Worm (Caenorhabditis elegans) whole organism, L4 larva: Measurements from ENCODE around the gene Y38E10A.17.
A peak's percentile ranks its signal among the peaks of the same experiment; 100 is the strongest.

Source experiments
- F26F4.8 ChIP-seq: fragments of 200-800 bp; sonication (Bioruptor generic); conservative IDR thresholded peaks from 2 replicates; pipeline ENCODE4 v1.3.6; 2022; ENCODE audit warnings: missing genetic modification characterization, missing compliant biosample characterization
- F37D6.2 ChIP-seq: sonication (generic microtip); optimal IDR thresholded peaks from 2 replicates; lab custom pipeline; 2016; ENCODE audit warnings: mild to moderate bottlenecking, missing genetic modification characterization, missing compliant biosample characterization
- F49E8.2 ChIP-seq: sonication (generic microtip); optimal IDR thresholded peaks from 2 replicates; lab custom pipeline; 2016; ENCODE audit warnings: missing compliant biosample characterization, mild to moderate bottlenecking, missing genetic modification characterization, borderline replicate concordance
- R02D3.7 ChIP-seq: fragments of 150-350 bp; sonication (generic microtip); optimal IDR thresholded peaks from 3 replicates; lab custom pipeline; 2014; ENCODE audit warnings: missing biosample characterization, missing genetic modification characterization
- T20F7.1 ChIP-seq: fragments of 200-800 bp; sonication (Bioruptor generic); optimal IDR thresholded peaks from 2 replicates; lab custom pipeline; 2018; ENCODE audit warnings: mild to moderate bottlenecking, missing genetic modification characterization, missing compliant biosample characterization
- T26A8.4 ChIP-seq: fragments of 200-800 bp; sonication (Bioruptor generic); IDR thresholded peaks from 2 replicates; pipeline ENCODE4 v1.3.6; 2022; ENCODE audit warnings: missing genetic modification characterization, missing compliant biosample characterization
- Y105C5A.15 ChIP-seq: fragments of 200-800 bp; sonication (Bioruptor generic); IDR thresholded peaks from 2 replicates; pipeline ENCODE4 v1.3.6; 2022; ENCODE audit warnings: missing genetic modification characterization, missing compliant biosample characterization
- Y48G9A.11 ChIP-seq: fragments of 200-800 bp; sonication (Bioruptor generic); IDR thresholded peaks from 2 replicates; pipeline ENCODE4 v1.3.6; 2022; ENCODE audit warnings: missing genetic modification reagents, missing genetic modification characterization, missing compliant biosample characterization
- Y5F2A.4 ChIP-seq: fragments of 200-800 bp; sonication (Bioruptor generic); optimal IDR thresholded peaks from 2 replicates; lab custom pipeline; 2018; ENCODE audit warnings: mild to moderate bottlenecking, missing genetic modification characterization, missing compliant biosample characterization
- Y75B8A.6 ChIP-seq: fragments of 200-800 bp; sonication (Bioruptor generic); IDR thresholded peaks from 2 replicates; pipeline ENCODE4 v1.3.6; 2022; ENCODE audit warnings: missing genetic modification reagents, missing genetic modification characterization, missing compliant biosample characterization
- ZK337.2 ChIP-seq: fragments of 200-800 bp; sonication (Bioruptor generic); IDR thresholded peaks from 2 replicates; pipeline ENCODE4 v1.3.6; 2022; ENCODE audit warnings: missing genetic modification reagents, missing genetic modification characterization, missing compliant biosample characterization
- aly-2 ChIP-seq: sonication (generic microtip); optimal IDR thresholded peaks from 2 replicates; lab custom pipeline; 2018; ENCODE audit warnings: missing biosample characterization, missing genetic modification characterization
- ama-1 ChIP-seq: fragments of 150-350 bp; optimal IDR thresholded peaks from 2 replicates; lab custom pipeline; 2014; ENCODE audit warnings: inconsistent platforms, mixed read lengths
- attf-4 ChIP-seq: sonication (generic microtip); optimal IDR thresholded peaks from 3 replicates; lab custom pipeline; 2017; ENCODE audit warnings: missing biosample characterization, missing genetic modification characterization
- ceh-28 ChIP-seq: fragments of 150-350 bp; optimal IDR thresholded peaks from 2 replicates; lab custom pipeline; 2014; ENCODE audit warnings: missing biosample characterization, missing genetic modification reagents, missing genetic modification characterization
- ctbp-1 ChIP-seq: fragments of 200-800 bp; sonication (Bioruptor generic); IDR thresholded peaks from 2 replicates; pipeline ENCODE4 v1.3.6; 2022; ENCODE audit warnings: missing genetic modification reagents, missing genetic modification characterization, missing compliant biosample characterization
- daf-16 ChIP-seq, 3 experiments: sonication (generic microtip); optimal IDR thresholded peaks; 2 replicates each; lab custom pipeline; 2016 to 2017; ENCODE audit warnings: missing genetic modification characterization in 3 of 3, missing genetic modification reagents in 3 of 3, mild to moderate bottlenecking in 2 of 3, missing compliant biosample characterization in 2 of 3, missing biosample characterization in 1 of 3, moderate library complexity in 1 of 3
- dmd-9 ChIP-seq: fragments of 200-800 bp; sonication (Bioruptor generic); IDR thresholded peaks from 2 replicates; pipeline ENCODE4 v1.3.6; 2022; ENCODE audit warnings: missing genetic modification reagents, missing genetic modification characterization, missing compliant biosample characterization
- dpl-1 ChIP-seq: fragments of 150-350 bp; optimal IDR thresholded peaks from 2 replicates; lab custom pipeline; 2014; ENCODE audit warnings: missing biosample characterization, missing genetic modification reagents, missing genetic modification characterization
- duxl-1 ChIP-seq: sonication (generic microtip); optimal IDR thresholded peaks from 2 replicates; lab custom pipeline; 2016; ENCODE audit warnings: mild to moderate bottlenecking, missing genetic modification characterization, moderate library complexity, missing compliant biosample characterization; ENCODE audit not compliant: poor library complexity
- egl-27 ChIP-seq: sonication (generic microtip); optimal IDR thresholded peaks from 3 replicates; lab custom pipeline; 2017; ENCODE audit warnings: missing biosample characterization, missing genetic modification reagents, missing genetic modification characterization
- fkh-10 ChIP-seq: fragments of 150-350 bp; optimal IDR thresholded peaks from 2 replicates; lab custom pipeline; 2014; ENCODE audit warnings: missing biosample characterization, missing genetic modification reagents, missing genetic modification characterization
- fos-1 ChIP-seq: fragments of 150-350 bp; optimal IDR thresholded peaks from 2 replicates; lab custom pipeline; 2014; ENCODE audit warnings: missing biosample characterization, missing genetic modification characterization
- gei-8 ChIP-seq: fragments of 200-800 bp; sonication (Bioruptor generic); optimal IDR thresholded peaks from 2 replicates; lab custom pipeline; 2018; ENCODE audit warnings: mild to moderate bottlenecking, missing genetic modification characterization, missing compliant biosample characterization
- hlh-11 ChIP-seq: fragments of 200-800 bp; sonication (Bioruptor generic); optimal IDR thresholded peaks from 2 replicates; lab custom pipeline; 2018; ENCODE audit warnings: mild to moderate bottlenecking, missing genetic modification characterization, missing compliant biosample characterization
- hlh-30 ChIP-seq: sonication (generic microtip); optimal IDR thresholded peaks from 2 replicates; lab custom pipeline; 2017; ENCODE audit warnings: antibody characterized with exemption, mild to moderate bottlenecking, missing genetic modification characterization, missing compliant biosample characterization; ENCODE audit not compliant: insufficient read depth
- jun-1 ChIP-seq: fragments of 150-350 bp; optimal IDR thresholded peaks from 2 replicates; lab custom pipeline; 2014; ENCODE audit warnings: missing biosample characterization, missing genetic modification reagents, missing genetic modification characterization
- lin-15B ChIP-seq: fragments of 150-350 bp; sonication (generic microtip); optimal IDR thresholded peaks from 3 replicates; lab custom pipeline; 2014; ENCODE audit warnings: missing biosample characterization, missing genetic modification characterization
- lir-3 ChIP-seq: sonication (generic microtip); optimal IDR thresholded peaks from 2 replicates; lab custom pipeline; 2016; ENCODE audit warnings: mild to moderate bottlenecking, missing genetic modification characterization, missing compliant biosample characterization
- lsy-2 ChIP-seq, 2 experiments: fragments of 150-350 bp in 1 of 2; sonication (generic microtip) in 1 of 2; optimal IDR thresholded peaks; 2 replicates each; lab custom pipeline; 2014 to 2017; ENCODE audit warnings: missing biosample characterization in 2 of 2, missing genetic modification characterization in 2 of 2
- madf-5 ChIP-seq, 2 experiments: fragments of 200-800 bp; sonication (Bioruptor generic); IDR thresholded peaks; 2 replicates each; pipeline ENCODE4 v1.3.6; 2022; ENCODE audit warnings: missing compliant biosample characterization in 2 of 2, missing genetic modification characterization in 2 of 2
- mdl-1 ChIP-seq, 2 experiments: fragments of 150-350 bp in 1 of 2; sonication (generic microtip) in 1 of 2; optimal IDR thresholded peaks; 2 replicates each; lab custom pipeline; 2014 to 2017; ENCODE audit warnings: missing biosample characterization in 2 of 2, missing genetic modification characterization in 2 of 2
- mxl-2 ChIP-seq: fragments of 200-800 bp; sonication (Bioruptor generic); conservative IDR thresholded peaks from 2 replicates; pipeline ENCODE4 v1.3.6; 2022; ENCODE audit warnings: missing genetic modification reagents, missing genetic modification characterization, missing compliant biosample characterization
- nhr-10 ChIP-seq: fragments of 150-350 bp; optimal IDR thresholded peaks from 2 replicates; lab custom pipeline; 2014; ENCODE audit warnings: missing biosample characterization, missing genetic modification characterization
- nhr-11 ChIP-seq: fragments of 150-350 bp; optimal IDR thresholded peaks from 2 replicates; lab custom pipeline; 2014; ENCODE audit warnings: missing biosample characterization, missing genetic modification characterization
- nhr-28 ChIP-seq: fragments of 150-350 bp; optimal IDR thresholded peaks from 2 replicates; lab custom pipeline; 2014; ENCODE audit warnings: missing biosample characterization, missing genetic modification characterization
- nhr-41 ChIP-seq: fragments of 200-800 bp; sonication (Bioruptor generic); IDR thresholded peaks from 2 replicates; pipeline ENCODE4 v1.3.6; 2022; ENCODE audit warnings: missing genetic modification reagents, missing genetic modification characterization, missing compliant biosample characterization
- nhr-48 ChIP-seq: sonication (generic microtip); optimal IDR thresholded peaks from 2 replicates; lab custom pipeline; 2016; ENCODE audit warnings: mild to moderate bottlenecking, missing genetic modification characterization, missing compliant biosample characterization
- php-3 ChIP-seq: fragments of 200-800 bp; sonication (Bioruptor generic); IDR thresholded peaks from 2 replicates; pipeline ENCODE4 v1.3.6; 2022; ENCODE audit warnings: missing genetic modification reagents, missing genetic modification characterization, missing compliant biosample characterization
- rbr-2 ChIP-seq: sonication (generic microtip); optimal IDR thresholded peaks from 2 replicates; lab custom pipeline; 2016; ENCODE audit warnings: missing genotype, missing genetic modification characterization, missing compliant biosample characterization
- sdz-12 ChIP-seq: fragments of 200-800 bp; sonication (Bioruptor generic); optimal IDR thresholded peaks from 2 replicates; lab custom pipeline; 2018; ENCODE audit warnings: mild to moderate bottlenecking, missing genetic modification characterization, missing compliant biosample characterization
- snpc-4 ChIP-seq: fragments of 150-350 bp; optimal IDR thresholded peaks from 2 replicates; lab custom pipeline; 2014; ENCODE audit warnings: missing biosample characterization, missing genetic modification characterization
- spr-1 ChIP-seq: sonication (generic microtip); optimal IDR thresholded peaks from 2 replicates; lab custom pipeline; 2016; ENCODE audit warnings: mild to moderate bottlenecking, missing genetic modification characterization, missing compliant biosample characterization
- tag-97 ChIP-seq: fragments of 200-800 bp; sonication (Bioruptor generic); IDR thresholded peaks from 2 replicates; pipeline ENCODE4 v1.3.6; 2022; ENCODE audit warnings: missing genetic modification characterization, missing compliant biosample characterization
- unc-62 ChIP-seq, 3 experiments: fragments of 150-350 bp in 1 of 3; sonication (generic microtip); optimal IDR thresholded peaks in 2 of 3; peaks in 1 of 3; 1 replicate in 1 of 3; 2 replicates in 2 of 3; lab custom pipeline; 2014 to 2017; ENCODE audit warnings: missing biosample characterization in 3 of 3, missing genetic modification characterization in 3 of 3, missing genetic modification reagents in 3 of 3, missing genotype in 1 of 3
- zfp-2 ChIP-seq: sonication (generic microtip); optimal IDR thresholded peaks from 2 replicates; lab custom pipeline; 2016; ENCODE audit warnings: mild to moderate bottlenecking, missing genetic modification characterization, missing compliant biosample characterization
- zfp-3 ChIP-seq: fragments of 200-800 bp; sonication (Bioruptor generic); conservative IDR thresholded peaks from 2 replicates; pipeline ENCODE4 v1.3.6; 2022; ENCODE audit warnings: missing genetic modification reagents, missing genetic modification characterization, missing compliant biosample characterization
- zip-11 ChIP-seq: fragments of 200-800 bp; sonication (Bioruptor generic); IDR thresholded peaks from 2 replicates; pipeline ENCODE4 v1.3.6; 2022; ENCODE audit warnings: missing genetic modification characterization, missing compliant biosample characterization
- zip-2 ChIP-seq: fragments of 150-350 bp; optimal IDR thresholded peaks from 2 replicates; lab custom pipeline; 2014; ENCODE audit warnings: missing biosample characterization, missing genetic modification characterization
- ztf-11 ChIP-seq: fragments of 150-350 bp; optimal IDR thresholded peaks from 2 replicates; lab custom pipeline; 2014; ENCODE audit warnings: missing biosample characterization, missing genetic modification characterization

Gene Y38E10A.17

ce11 chrII:12659676-12660371 lies 25.2 kb upstream of the Y38E10A.17 start (continued):
- TF ChIP-seq nhr-11 = no peak
- TF ChIP-seq spr-1 (tag; lab: Kevin White, UChicago) = no peak
- TF ChIP-seq jun-1 (tag; lab: Kevin White, UChicago) = no peak
- no peak for TF ChIP-seq nhr-41 (GFP tag; lab: Robert Waterston, UW)
- TF ChIP-seq nhr-10 (tag; lab: Kevin White, UChicago) = no peak
- TF ChIP-seq zip-11 = no peak
- no peak for TF ChIP-seq Y75B8A.6
- peak; percentile 16 for TF ChIP-seq rbr-2 (tag; lab: Kevin White, UChicago)
- no peak for TF ChIP-seq F49E8.2 (tag; lab: Kevin White, UChicago)
- TF ChIP-seq ztf-11 = no peak
- no peak for TF ChIP-seq zfp-2 (tag; lab: Kevin White, UChicago)
- TF ChIP-seq zfp-3 (GFP tag; lab: Robert Waterston, UW) = no peak
- peak; percentile 50 for TF ChIP-seq hlh-30 (tag; lab: Kevin White, UChicago)
- no peak for TF ChIP-seq tag-97
- TF ChIP-seq nhr-48 = no peak
- TF ChIP-seq duxl-1 = no peak
- TF ChIP-seq ceh-28 (tag; lab: Kevin White, UChicago) = no peak
- TF ChIP-seq snpc-4 (tag; lab: Kevin White, UChicago) = no peak
- TF ChIP-seq F37D6.2 (tag; lab: Kevin White, UChicago) = no peak
- TF ChIP-seq nhr-28 (tag; lab: Kevin White, UChicago) = peak; percentile 0
- TF ChIP-seq unc-62 (GFP tag; optimal IDR thresholded peaks at IDR 0.05 in 1 of 2; lab: Kevin White, UChicago) = no peak
- no peak for TF ChIP-seq unc-62 (tag; optimal IDR thresholded peaks at IDR 0.05; lab: Kevin White, UChicago)
- TF ChIP-seq zip-2 (tag; lab: Kevin White, UChicago) = no peak
- TF ChIP-seq Y48G9A.11 (GFP tag; lab: Robert Waterston, UW) = no peak
- TF ChIP-seq F26F4.8 = no peak
- no peak for TF ChIP-seq ZK337.2 (GFP tag; lab: Robert Waterston, UW)
- no peak for TF ChIP-seq fos-1 (tag; lab: Kevin White, UChicago)
- peak in 1 of 2 experiments; percentile 42 for TF ChIP-seq mdl-1 (tag; optimal IDR thresholded peaks at IDR 0.05; lab: Kevin White, UChicago)
- TF ChIP-seq daf-16 (GFP tag; optimal IDR thresholded peaks at IDR 0.05; lab: Kevin White, UChicago) = peak in 1 of 2 experiments; percentile 26
- TF ChIP-seq daf-16 (tag; optimal IDR thresholded peaks at IDR 0.05; lab: Kevin White, UChicago) = no peak
- no peak for TF ChIP-seq lin-15B
- no peak for TF ChIP-seq ama-1 (lab: Kevin White, UChicago)
- TF ChIP-seq attf-4 (tag; lab: Kevin White, UChicago) = no peak
- no peak for TF ChIP-seq T26A8.4
- TF ChIP-seq mxl-2 = no peak
- no peak for TF ChIP-seq egl-27 (tag; lab: Kevin White, UChicago)
- TF ChIP-seq lsy-2 (tag; optimal IDR thresholded peaks at IDR 0.05; lab: Kevin White, UChicago) = peak in 1 of 2 experiments; percentile 49
- no peak for TF ChIP-seq fkh-10 (GFP tag; lab: Kevin White, UChicago)
- no peak for TF ChIP-seq Y5F2A.4 (GFP tag; lab: Kevin White, UChicago)
- TF ChIP-seq madf-5 (GFP tag; IDR thresholded peaks at IDR 0.05; lab: Robert Waterston, UW) = no peak
- TF ChIP-seq Y105C5A.15 (GFP tag; lab: Robert Waterston, UW) = no peak
- TF ChIP-seq ctbp-1 (GFP tag; lab: Robert Waterston, UW) = 0 out of 2 replicates have a peak, but pooled peaks have one; percentile 17
- no peak for TF ChIP-seq sdz-12 (GFP tag; lab: Kevin White, UChicago)
- TF ChIP-seq lir-3 (tag; lab: Kevin White, UChicago) = no peak
- TF ChIP-seq hlh-11 (tag; lab: Kevin White, UChicago) = peak; percentile 61
- no peak for TF ChIP-seq aly-2 (tag; lab: Kevin White, UChicago)
- TF ChIP-seq dmd-9 (GFP tag; lab: Robert Waterston, UW) = no peak
- TF ChIP-seq T20F7.1 (GFP tag; lab: Kevin White, UChicago) = no peak
- TF ChIP-seq R02D3.7 (tag; lab: Kevin White, UChicago) = no peak
- TF ChIP-seq php-3 (GFP tag; lab: Robert Waterston, UW) = no peak
- TF ChIP-seq gei-8 (GFP tag; lab: Kevin White, UChicago) = no peak
- no peak for TF ChIP-seq dpl-1 (GFP tag; lab: Kevin White, UChicago)
